Worm (Caenorhabditis elegans): ENCODE measurements around the gene C18E9.5.

C18E9.5 gene

ce11 chrII:8992780-8993179 lies 23.0 kb downstream of the C18E9.5 start, which contains the start of gene ooc-5:
Gene ooc-5, plus strand, starts transcription at chrII:8993160.
- TF ChIP-seq nhr-85 (tag) (no peak), sptf-1 (tag; optimal IDR thresholded peaks at IDR 0.05) (no peak), mep-1 (tag; optimal IDR thresholded peaks at IDR 0.05) (peak; percentile 28), lin-35 (GFP tag; optimal IDR thresholded peaks at IDR 0.05) (no peak), dpl-1 (GFP tag; optimal IDR thresholded peaks at IDR 0.05) (peak in 2 of 3 experiments; percentile 8 to 41), pag-3 (tag; optimal IDR thresholded peaks at IDR 0.05; ENCODE audit: borderline replicate concordance, insufficient read depth) (no peak), dsc-1 (tag; optimal IDR thresholded peaks at IDR 0.05) (no peak), hpl-2 (GFP tag; optimal IDR thresholded peaks at IDR 0.05) (no peak), lsy-2 (tag; optimal IDR thresholded peaks at IDR 0.05) (peak; percentile 84 to 97), skn-1 (tag; optimal IDR thresholded peaks at IDR 0.05) (peak; percentile 1), nhr-12 (tag; optimal IDR thresholded peaks at IDR 0.05) (no peak), F16B12.6 (tag; optimal IDR thresholded peaks at IDR 0.05) (peak; percentile 74), efl-1 (optimal IDR thresholded peaks at IDR 0.05) (peak in 1 of 2 experiments; percentile 5), efl-1 (GFP tag; optimal IDR thresholded peaks at IDR 0.05 in 1 of 2) (peak in 1 of 2 experiments; percentile 8), efl-3 (GFP tag; optimal IDR thresholded peaks at IDR 0.05) (no peak), C04F5.9 (tag; optimal IDR thresholded peaks at IDR 0.05) (no peak)

DNA sequence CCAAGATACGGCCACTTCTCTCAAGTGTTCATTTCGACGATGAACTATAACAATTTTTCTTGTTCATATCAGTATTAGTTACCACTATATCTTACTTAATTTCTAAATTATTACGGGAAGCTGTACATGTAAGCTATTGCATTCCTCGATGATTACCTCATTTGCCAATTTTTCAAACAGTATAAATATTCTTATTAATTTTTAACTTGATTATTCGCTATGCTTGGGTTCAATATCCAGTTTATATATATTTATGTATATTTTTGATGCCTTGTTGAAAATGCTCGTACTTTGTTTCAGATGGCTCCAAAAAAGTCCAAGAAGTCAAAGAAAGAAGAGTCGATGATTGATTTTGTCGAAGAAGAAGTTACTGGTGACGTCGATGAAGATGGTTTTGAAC lies 24.6 kb downstream of the C18E9.5 start, which contains the start of gene F44G4.1:
F44G4.1 (plus strand) TSS at position 301 of the 400 bp plus-strand sequence.
- no peak for TF ChIP-seq nhr-237 (tag; optimal IDR thresholded peaks at IDR 0.05)
- TF ChIP-seq F16B12.6 (tag; optimal IDR thresholded peaks at IDR 0.05), result no peak
- no peak for TF ChIP-seq sox-4 (tag; optimal IDR thresholded peaks at IDR 0.05)
- TF ChIP-seq nhr-77 (tag; optimal IDR thresholded peaks at IDR 0.05), result no peak
- no peak for TF ChIP-seq elt-3 (tag; optimal IDR thresholded peaks at IDR 0.05)
- no peak for TF ChIP-seq nhr-19 (GFP tag; conservative IDR thresholded peaks at IDR 0.05)
- TF ChIP-seq nhr-85 (tag), result no peak
- no peak for TF ChIP-seq fkh-4 (tag; optimal IDR thresholded peaks at IDR 0.05; ENCODE audit: borderline replicate concordance)
- TF ChIP-seq elt-2 (tag; optimal IDR thresholded peaks at IDR 0.05), result no peak
- no peak for TF ChIP-seq xbp-1 (tag; optimal IDR thresholded peaks at IDR 0.05)

ce11 chrII:8996064-8996463 lies 26.3 kb downstream of the C18E9.5 start, which contains the start of gene ndub-2:
Gene ndub-2, plus strand, starts transcription at chrII:8996364.
- no peak for TF ChIP-seq aha-1 (tag; optimal IDR thresholded peaks at IDR 0.05)
- TF ChIP-seq efl-1 (optimal IDR thresholded peaks at IDR 0.05), result no peak
- peak in 1 of 2 experiments; percentile 45 for TF ChIP-seq efl-1 (GFP tag; optimal IDR thresholded peaks at IDR 0.05 in 1 of 2)

DNA sequence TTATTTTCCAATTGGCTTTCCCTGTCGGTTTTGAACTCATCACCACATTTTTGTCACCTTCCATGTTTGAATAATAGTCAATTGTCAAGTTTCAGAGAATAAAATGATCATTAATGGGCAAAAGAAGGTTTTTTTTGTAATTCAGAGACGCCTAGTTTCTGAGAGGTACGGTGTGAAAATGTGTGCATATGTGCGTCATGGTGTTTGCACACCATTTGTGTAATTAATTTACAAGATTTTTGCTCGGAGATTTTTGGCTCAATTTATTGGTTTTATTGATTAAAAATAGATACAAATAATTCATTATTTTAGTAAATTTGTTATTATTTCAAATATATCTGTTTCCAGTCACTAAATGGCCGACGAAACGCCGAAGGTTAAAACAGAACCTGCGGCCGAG lies 27.7 kb downstream of the C18E9.5 start, which contains the start of the genes F44G4.3 and tdp-1:
F44G4.3 (minus strand) TSS at position 184 of the 400 bp plus-strand sequence.
tdp-1 (plus strand) TSS at position 347 of the 400 bp plus-strand sequence.
- TF ChIP-seq irx-1 (tag; optimal IDR thresholded peaks at IDR 0.05), result no peak
- no peak for TF ChIP-seq pag-3 (tag; optimal IDR thresholded peaks at IDR 0.05; ENCODE audit: borderline replicate concordance, insufficient read depth)
- TF ChIP-seq isw-1 (GFP tag; IDR thresholded peaks at IDR 0.05), result no peak
- TF ChIP-seq hpl-2 (GFP tag; optimal IDR thresholded peaks at IDR 0.05), result no peak
- TF ChIP-seq nhr-71 (tag; optimal IDR thresholded peaks at IDR 0.05), result peak; percentile 14
- peak; percentile 24 to 60 (median 26) for TF ChIP-seq dpl-1 (GFP tag; optimal IDR thresholded peaks at IDR 0.05)
- peak; percentile 24 for TF ChIP-seq ces-1 (GFP tag; optimal IDR thresholded peaks at IDR 0.05)
- peak; percentile 18 for TF ChIP-seq lin-14 (GFP tag; optimal IDR thresholded peaks at IDR 0.05)
- TF ChIP-seq vab-15 (tag; optimal IDR thresholded peaks at IDR 0.05), result peak; percentile 14
- no peak for TF ChIP-seq ceh-90 (tag; optimal IDR thresholded peaks at IDR 0.05)
- TF ChIP-seq ceh-63 (GFP tag; optimal IDR thresholded peaks at IDR 0.05), result no peak
- peak; percentile 77 for TF ChIP-seq mep-1 (tag; optimal IDR thresholded peaks at IDR 0.05)
- peak; percentile 15 for TF ChIP-seq snu-23 (GFP tag; optimal IDR thresholded peaks at IDR 0.05)
- no peak for TF ChIP-seq nhr-11 (tag; optimal IDR thresholded peaks at IDR 0.05)
- TF ChIP-seq lsy-2 (tag; optimal IDR thresholded peaks at IDR 0.05), result peak; percentile 73 to 96
- TF ChIP-seq efl-1 (optimal IDR thresholded peaks at IDR 0.05), result peak; percentile 31 to 35
- TF ChIP-seq efl-1 (GFP tag; optimal IDR thresholded peaks at IDR 0.05 in 1 of 2), result peak; percentile 49 to 91
- peak; percentile 14 to 55 for TF ChIP-seq lin-35 (GFP tag; optimal IDR thresholded peaks at IDR 0.05)
- peak; percentile 8 for TF ChIP-seq nhr-85 (tag)
- no peak for TF ChIP-seq nhr-237 (tag; optimal IDR thresholded peaks at IDR 0.05)
- TF ChIP-seq aha-1 (tag; optimal IDR thresholded peaks at IDR 0.05), result no peak
- TF ChIP-seq swsn-7 (tag; optimal IDR thresholded peaks at IDR 0.05), result peak; percentile 14
- no peak for TF ChIP-seq nhr-90 (tag; optimal IDR thresholded peaks at IDR 0.05; ENCODE audit: poor library complexity)
- peak; percentile 33 for TF ChIP-seq nhr-47 (tag; optimal IDR thresholded peaks at IDR 0.05)
- TF ChIP-seq ceh-88 (GFP tag; IDR thresholded peaks at IDR 0.05), result no peak
- peak; percentile 84 for TF ChIP-seq F16B12.6 (tag; optimal IDR thresholded peaks at IDR 0.05)
- TF ChIP-seq nhr-19 (GFP tag; conservative IDR thresholded peaks at IDR 0.05), result no peak
